Fruit fly (Drosophila melanogaster) whole organism, embryonic: Measurements from ENCODE around the gene CG42554.

Source experiments
- ATbp ChIP-seq: fragments of 200-800 bp; sonication (Bioruptor generic); optimal IDR thresholded peaks from 2 replicates; lab custom pipeline; 2017; ENCODE audit warnings: missing biosample characterization, mild to moderate bottlenecking, missing genetic modification characterization, missing genetic modification reagents
- Antp ChIP-seq: fragments of 200-800 bp; sonication (Bioruptor generic); optimal IDR thresholded peaks from 3 replicates; lab custom pipeline; 2016; ENCODE audit warnings: missing biosample characterization, missing genetic modification characterization
- Asciz ChIP-seq: fragments of 200-800 bp; sonication (Bioruptor generic); optimal IDR thresholded peaks from 2 replicates; lab custom pipeline; 2017; ENCODE audit warnings: missing biosample characterization, mild to moderate bottlenecking, missing genetic modification characterization, missing genetic modification reagents
- Atf-2 ChIP-seq: fragments of 200-800 bp; sonication (Bioruptor generic); optimal IDR thresholded peaks from 2 replicates; lab custom pipeline; 2016; ENCODE audit warnings: missing biosample characterization, missing genetic modification characterization
- Atf6 ChIP-seq: fragments of 200-800 bp; sonication (Bioruptor generic); IDR thresholded peaks from 2 replicates; pipeline ENCODE4 v1.3.6; 2022; ENCODE audit warnings: missing biosample characterization, missing genetic modification characterization
- Bdp1 ChIP-seq: fragments of 200-800 bp; sonication (Bioruptor generic); optimal IDR thresholded peaks from 3 replicates; lab custom pipeline; 2016; ENCODE audit warnings: missing biosample characterization, missing genetic modification characterization
- CG10321 ChIP-seq: fragments of 200-800 bp; sonication (Bioruptor generic); IDR thresholded peaks from 2 replicates; pipeline ENCODE4 v1.3.6; 2022; ENCODE audit warnings: missing biosample characterization, missing genetic modification characterization
- CG10543 ChIP-seq: fragments of 200-800 bp; sonication (Bioruptor generic); optimal IDR thresholded peaks from 3 replicates; lab custom pipeline; 2017; ENCODE audit warnings: missing biosample characterization, mild to moderate bottlenecking, missing genetic modification characterization, moderate library complexity
- CG13424 ChIP-seq: fragments of 200-800 bp; sonication (Bioruptor generic); optimal IDR thresholded peaks from 2 replicates; lab custom pipeline; 2019; ENCODE audit warnings: missing biosample characterization, mild to moderate bottlenecking, missing genetic modification characterization, moderate library complexity
- CG13624 ChIP-seq: fragments of 200-800 bp; sonication (Bioruptor generic); optimal IDR thresholded peaks from 2 replicates; lab custom pipeline; 2016; ENCODE audit warnings: missing biosample characterization, missing genetic modification characterization
- CG15011 ChIP-seq: fragments of 200-800 bp; sonication (Bioruptor generic); optimal IDR thresholded peaks from 3 replicates; lab custom pipeline; 2018; ENCODE audit warnings: missing biosample characterization, mild to moderate bottlenecking, missing genetic modification characterization
- CG15269 ChIP-seq: fragments of 200-800 bp; sonication (Bioruptor generic); optimal IDR thresholded peaks from 2 replicates; lab custom pipeline; 2018; ENCODE audit warnings: missing biosample characterization, mild to moderate bottlenecking, missing genetic modification characterization, moderate library complexity
- CG16779 ChIP-seq: fragments of 200-800 bp; sonication (Bioruptor generic); IDR thresholded peaks from 2 replicates; pipeline ENCODE4 v1.3.6; 2022; ENCODE audit warnings: missing biosample characterization, missing genetic modification characterization
- CG34376 ChIP-seq: fragments of 200-800 bp; sonication (Bioruptor generic); optimal IDR thresholded peaks from 2 replicates; lab custom pipeline; 2018; ENCODE audit warnings: missing biosample characterization, mild to moderate bottlenecking, missing genetic modification characterization
- CG34422 ChIP-seq: fragments of 200-800 bp; sonication (Bioruptor generic); IDR thresholded peaks from 3 replicates; pipeline ENCODE4 v1.3.6; 2022; ENCODE audit warnings: missing biosample characterization, missing genetic modification characterization
- CG4617 ChIP-seq: fragments of 200-800 bp; sonication (Bioruptor generic); optimal IDR thresholded peaks from 3 replicates; lab custom pipeline; 2016; ENCODE audit warnings: missing biosample characterization, missing genetic modification characterization, borderline replicate concordance
- CG8089 ChIP-seq: fragments of 200-800 bp; sonication (Bioruptor generic); optimal IDR thresholded peaks from 3 replicates; lab custom pipeline; 2016; ENCODE audit warnings: missing biosample characterization, missing genetic modification characterization
- CG9817 ChIP-seq: fragments of 200-800 bp; sonication (Bioruptor generic); optimal IDR thresholded peaks from 2 replicates; lab custom pipeline; 2018; ENCODE audit warnings: missing biosample characterization, mild to moderate bottlenecking, missing genetic modification characterization, moderate library complexity
- CHES-1-like ChIP-seq: fragments of 200-800 bp; sonication (Bioruptor generic); optimal IDR thresholded peaks from 2 replicates; lab custom pipeline; 2016; ENCODE audit warnings: missing biosample characterization, missing genetic modification characterization
- Doc2 ChIP-seq: fragments of 200-800 bp; sonication (Bioruptor generic); IDR thresholded peaks from 2 replicates; pipeline ENCODE4 v1.3.6; 2022; ENCODE audit warnings: missing biosample characterization, missing genetic modification characterization
- Doc3 ChIP-seq: fragments of 200-800 bp; sonication (Bioruptor generic); IDR thresholded peaks from 3 replicates; pipeline ENCODE4 v1.3.6; 2022; ENCODE audit warnings: missing biosample characterization, missing genetic modification characterization; ENCODE audit not compliant: partially characterized antibody
- Dref ChIP-seq: fragments of 200-800 bp; sonication (Bioruptor generic); IDR thresholded peaks from 2 replicates; pipeline ENCODE4 v1.3.6; 2022; ENCODE audit warnings: missing biosample characterization, missing genetic modification characterization
- NC2β ChIP-seq: fragments of 200-800 bp; sonication (Bioruptor generic); optimal IDR thresholded peaks from 2 replicates; lab custom pipeline; 2016; ENCODE audit warnings: missing biosample characterization, missing genetic modification characterization
- Opbp ChIP-seq: fragments of 200-800 bp; sonication (Bioruptor generic); IDR thresholded peaks from 3 replicates; pipeline ENCODE4 v1.3.6; 2022; ENCODE audit warnings: missing biosample characterization, missing genetic modification characterization; ENCODE audit not compliant: partially characterized antibody
- Six4 ChIP-seq: fragments of 200-800 bp; sonication (Bioruptor generic); optimal IDR thresholded peaks from 2 replicates; lab custom pipeline; 2016; ENCODE audit warnings: missing biosample characterization, missing genetic modification characterization
- Trl ChIP-seq, 3 experiments: fragments of >200 bp in 2 of 3; fragments of 200-800 bp in 1 of 3; sonication (Bioruptor generic) in 1 of 3; optimal IDR thresholded peaks; 2 replicates in 1 of 3; 3 replicates in 2 of 3; lab custom pipeline; 2016 to 2017; ENCODE audit warnings: missing biosample characterization in 1 of 3, missing genetic modification characterization in 1 of 3
- btn ChIP-seq: fragments of 200-800 bp; sonication (Bioruptor generic); optimal IDR thresholded peaks from 2 replicates; lab custom pipeline; 2016; ENCODE audit warnings: missing biosample characterization, missing genetic modification characterization
- chinmo ChIP-seq: fragments of 200-800 bp; sonication (Bioruptor generic); IDR thresholded peaks from 4 replicates; pipeline ENCODE4 v1.3.6; 2022; ENCODE audit warnings: missing biosample characterization, missing genetic modification characterization; ENCODE audit not compliant: partially characterized antibody
- danr ChIP-seq: fragments of 200-800 bp; sonication (Bioruptor generic); IDR thresholded peaks from 2 replicates; pipeline ENCODE4 v1.3.6; 2022; ENCODE audit warnings: missing biosample characterization, missing genetic modification characterization
- dm ChIP-seq: fragments of 200-800 bp; sonication (Bioruptor generic); optimal IDR thresholded peaks from 3 replicates; lab custom pipeline; 2016; ENCODE audit warnings: missing biosample characterization, missing genetic modification characterization
- dmrt99B ChIP-seq: fragments of 200-800 bp; sonication (Bioruptor generic); optimal IDR thresholded peaks from 2 replicates; lab custom pipeline; 2018; ENCODE audit warnings: missing biosample characterization, mild to moderate bottlenecking, missing genetic modification characterization, moderate library complexity
- fd64A ChIP-seq: fragments of 200-800 bp; sonication (Bioruptor generic); optimal IDR thresholded peaks from 3 replicates; lab custom pipeline; 2018; ENCODE audit warnings: missing biosample characterization, mild to moderate bottlenecking, missing genetic modification characterization
- gcm ChIP-seq: fragments of 200-800 bp; sonication (Bioruptor generic); optimal IDR thresholded peaks from 2 replicates; lab custom pipeline; 2019; ENCODE audit warnings: missing biosample characterization, mild to moderate bottlenecking, missing genetic modification characterization, moderate library complexity
- hb ChIP-seq: fragments of 200-800 bp; sonication (Bioruptor generic); IDR thresholded peaks from 3 replicates; pipeline ENCODE4 v1.3.6; 2022; ENCODE audit warnings: missing biosample characterization, missing genetic modification characterization; ENCODE audit not compliant: partially characterized antibody
- her ChIP-seq: fragments of 200-800 bp; sonication (Bioruptor generic); optimal IDR thresholded peaks from 2 replicates; lab custom pipeline; 2016; ENCODE audit warnings: missing biosample characterization, missing genetic modification characterization
- mam ChIP-seq: fragments of 200-800 bp; sonication (Bioruptor generic); optimal IDR thresholded peaks from 3 replicates; lab custom pipeline; 2016; ENCODE audit warnings: missing biosample characterization, missing genetic modification characterization
- oc ChIP-seq: fragments of 200-800 bp; sonication (Bioruptor generic); optimal IDR thresholded peaks from 2 replicates; lab custom pipeline; 2018; ENCODE audit warnings: missing biosample characterization, mild to moderate bottlenecking, missing genetic modification characterization, moderate library complexity
- org-1 ChIP-seq: fragments of 200-800 bp; sonication (Bioruptor generic); optimal IDR thresholded peaks from 2 replicates; lab custom pipeline; 2017; ENCODE audit warnings: missing biosample characterization, missing genetic modification characterization
- otp ChIP-seq: fragments of 200-800 bp; sonication (Bioruptor generic); IDR thresholded peaks from 3 replicates; pipeline ENCODE4, ENCODE4 v1.3.6; 2022; ENCODE audit warnings: missing biosample characterization, missing genetic modification characterization
- p53 ChIP-seq: fragments of 200-800 bp; sonication (Bioruptor generic); optimal IDR thresholded peaks from 2 replicates; lab custom pipeline; 2016; ENCODE audit warnings: missing biosample characterization, missing genetic modification characterization
- pros ChIP-seq: fragments of 200-800 bp; sonication (Bioruptor generic); optimal IDR thresholded peaks from 3 replicates; lab custom pipeline; 2019; ENCODE audit warnings: missing biosample characterization, mild to moderate bottlenecking, missing genetic modification characterization, moderate library complexity
- pum ChIP-seq: fragments of 200-800 bp; sonication (Bioruptor generic); optimal IDR thresholded peaks from 2 replicates; lab custom pipeline; 2016; ENCODE audit warnings: missing biosample characterization, missing genetic modification characterization
- seq ChIP-seq: fragments of 200-800 bp; sonication (Bioruptor generic); IDR thresholded peaks from 2 replicates; pipeline ENCODE4 v1.3.6; 2022; ENCODE audit warnings: missing biosample characterization, missing genetic modification characterization
- so ChIP-seq: fragments of 200-800 bp; sonication (Bioruptor generic); IDR thresholded peaks from 3 replicates; pipeline ENCODE4 v1.3.6; 2022; ENCODE audit warnings: missing biosample characterization, missing genetic modification characterization
- toy ChIP-seq: fragments of 200-800 bp; sonication (Bioruptor generic); IDR thresholded peaks from 2 replicates; pipeline ENCODE4 v1.3.6; 2022; ENCODE audit warnings: missing biosample characterization, missing genetic modification characterization
- tup ChIP-seq: fragments of 200-800 bp; sonication (Bioruptor generic); optimal IDR thresholded peaks from 2 replicates; lab custom pipeline; 2016; ENCODE audit warnings: missing biosample characterization, mild to moderate bottlenecking, missing genetic modification characterization, moderate library complexity
- twi ChIP-seq: fragments of 200-800 bp; optimal IDR thresholded peaks from 2 replicates; lab custom pipeline; 2019; ENCODE audit warnings: missing biosample characterization, mild to moderate bottlenecking, missing genetic modification characterization, moderate library complexity
- unc-4 ChIP-seq: fragments of 200-800 bp; sonication (Bioruptor generic); IDR thresholded peaks from 2 replicates; pipeline ENCODE4 v1.3.6; 2022; ENCODE audit warnings: missing biosample characterization, missing genetic modification characterization; ENCODE audit not compliant: partially characterized antibody
- yki ChIP-seq: fragments of >200 bp; optimal IDR thresholded peaks from 3 replicates; lab custom pipeline; 2018
- zfh1 ChIP-seq: fragments of 200-800 bp; sonication (Bioruptor generic); IDR thresholded peaks from 3 replicates; pipeline ENCODE4 v1.3.6; 2022; ENCODE audit warnings: missing biosample characterization, missing genetic modification characterization

CG42554 gene

dm6 chr3L:805642-806218 lies 29.8 kb upstream of the CG42554 start (continued):
- no peak for TF ChIP-seq toy (GFP tag; lab: Robert Waterston, UW)
- no peak for TF ChIP-seq CG34376 (GFP tag; lab: Kevin White, UChicago)
- peak; percentile 58 for TF ChIP-seq CHES-1-like (GFP tag; lab: Kevin White, UChicago)
- TF ChIP-seq chinmo (GFP tag; lab: Robert Waterston, UW): no peak
- TF ChIP-seq CG13424 (tag; lab: Kevin White, UChicago): peak; percentile 39
- peak; percentile 23 for TF ChIP-seq CG15269
- TF ChIP-seq CG8089 (GFP tag; lab: Kevin White, UChicago): peak; percentile 49
- TF ChIP-seq CG10543 (GFP tag; lab: Kevin White, UChicago): no peak
- TF ChIP-seq so: peak; percentile 67; the same call in 1 of the 3 replicates
- no peak for TF ChIP-seq oc
- no peak for TF ChIP-seq twi (tag; lab: Kevin White, UChicago)
- TF ChIP-seq unc-4 (GFP tag; lab: Robert Waterston, UW): no peak
- TF ChIP-seq Six4 (GFP tag; lab: Kevin White, UChicago): peak; percentile 43
- TF ChIP-seq Doc2: no peak
- peak; percentile 33 for TF ChIP-seq Atf-2 (GFP tag; lab: Kevin White, UChicago)
- TF ChIP-seq ATbp (GFP tag; lab: Kevin White, UChicago): peak; percentile 45
- TF ChIP-seq zfh1 (GFP tag; lab: Robert Waterston, UW): peak; percentile 80
- TF ChIP-seq CG13624: peak; percentile 17
- TF ChIP-seq CG10321 (GFP tag; lab: Robert Waterston, UW): no peak
- peak; percentile 22 for TF ChIP-seq NC2β (GFP tag; lab: Kevin White, UChicago)
- no peak; the same call in 1 of the 2 replicates for TF ChIP-seq Atf6 (GFP tag; lab: Robert Waterston, UW)
- TF ChIP-seq btn (GFP tag; lab: Kevin White, UChicago): peak; percentile 41
- TF ChIP-seq otp (GFP tag; lab: Robert Waterston, UW): peak; percentile 58; the same call in 2 of the 3 replicates
- TF ChIP-seq Dref (GFP tag; lab: Robert Waterston, UW): no peak
- peak; percentile 77 for TF ChIP-seq dmrt99B (tag; lab: Kevin White, UChicago)
- peak; percentile 43 for TF ChIP-seq pum
- no peak for TF ChIP-seq pros (GFP tag; lab: Kevin White, UChicago)
- no peak for TF ChIP-seq hb (GFP tag; lab: Robert Waterston, UW)
- TF ChIP-seq yki (lab: Kevin White, UChicago): no peak
- no peak for TF ChIP-seq CG4617 (GFP tag; lab: Kevin White, UChicago)
- no peak for TF ChIP-seq CG9817 (tag; lab: Kevin White, UChicago)
- TF ChIP-seq CG34422 (GFP tag; lab: Robert Waterston, UW): peak; percentile 72; the same call in 2 of the 3 replicates
- peak; percentile 37 for TF ChIP-seq mam (GFP tag; lab: Kevin White, UChicago)
- TF ChIP-seq dm: no peak
- 0 out of 2 replicates have a peak, but pooled peaks have one; percentile 33 for TF ChIP-seq seq
- no peak for TF ChIP-seq Opbp (GFP tag; lab: Robert Waterston, UW)
- peak; percentile 57 for TF ChIP-seq gcm (GFP tag; lab: Kevin White, UChicago)
- no peak for TF ChIP-seq Doc3
- peak; percentile 19; the same call in 1 of the 2 replicates for TF ChIP-seq danr (GFP tag; lab: Robert Waterston, UW)
- peak; percentile 50 for TF ChIP-seq Antp
- TF ChIP-seq Asciz (GFP tag; lab: Kevin White, UChicago): peak; percentile 48
- no peak for TF ChIP-seq Bdp1 (GFP tag; lab: Kevin White, UChicago)
- no peak for TF ChIP-seq p53 (GFP tag; lab: Kevin White, UChicago)
- peak; percentile 57 for TF ChIP-seq org-1 (GFP tag; lab: Kevin White, UChicago)
- TF ChIP-seq Trl (optimal IDR thresholded peaks at IDR 0.05; lab: Kevin White, UChicago): no peak
- peak; percentile 63 for TF ChIP-seq Trl (GFP tag; optimal IDR thresholded peaks at IDR 0.05; lab: Kevin White, UChicago)
- no peak for TF ChIP-seq tup (GFP tag; lab: Kevin White, UChicago)
- TF ChIP-seq CG15011 (GFP tag; lab: Kevin White, UChicago): peak; percentile 24
- no peak for TF ChIP-seq her (GFP tag; lab: Kevin White, UChicago)
- no peak for TF ChIP-seq CG16779 (GFP tag; lab: Robert Waterston, UW)
- no peak for TF ChIP-seq fd64A (GFP tag; lab: Kevin White, UChicago)
